Fruit fly (Drosophila melanogaster): ENCODE results near the gene Fas2.
A peak's percentile ranks its signal among the peaks of the same experiment; 100 is the strongest.

Fas2 gene

DNA sequence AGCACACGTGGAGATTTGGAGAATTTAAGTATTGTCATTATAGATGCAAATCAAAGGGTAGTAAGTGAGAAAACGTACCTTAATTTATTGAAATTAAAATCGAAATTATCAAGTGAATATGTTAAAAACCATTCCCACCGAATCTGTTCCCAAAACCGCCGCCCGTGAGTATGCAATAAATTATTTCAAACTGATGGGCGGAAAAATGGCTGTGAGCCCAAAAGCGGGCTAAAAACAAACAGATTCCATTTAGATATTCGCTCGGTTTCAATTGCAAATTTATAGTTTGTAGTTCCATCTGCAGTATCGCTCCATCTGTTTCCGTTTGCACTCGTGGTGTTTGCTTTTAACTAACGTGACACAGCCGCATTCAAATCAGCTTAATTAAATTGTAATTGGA, 8.5 kb upstream of the Fas2 start:
- TF ChIP-seq CG9705 (GFP tag; optimal IDR thresholded peaks at IDR 0.05) (no peak), psq (GFP tag; optimal IDR thresholded peaks at IDR 0.05) (no peak), Abd-B (GFP tag; optimal IDR thresholded peaks at IDR 0.05) (no peak), N (GFP tag; optimal IDR thresholded peaks at IDR 0.05) (peak; percentile 12), Sp1 (GFP tag; optimal IDR thresholded peaks at IDR 0.05) (no peak), Dif (GFP tag; optimal IDR thresholded peaks at IDR 0.05; ENCODE audit: partially characterized antibody) (peak; percentile 63), rgr (GFP tag; optimal IDR thresholded peaks at IDR 0.05) (no peak), Rel (GFP tag; optimal IDR thresholded peaks at IDR 0.05) (no peak), Rel (tag; optimal IDR thresholded peaks at IDR 0.05) (no peak), Mio (GFP tag; optimal IDR thresholded peaks at IDR 0.05) (no peak), fru (GFP tag; optimal IDR thresholded peaks at IDR 0.05) (no peak), Myc (optimal IDR thresholded peaks at IDR 0.05) (peak; percentile 56), Jra (GFP tag; optimal IDR thresholded peaks at IDR 0.05) (no peak), woc (GFP tag; optimal IDR thresholded peaks at IDR 0.05) (no peak), Dfd (GFP tag; optimal IDR thresholded peaks at IDR 0.05) (no peak), ey (GFP tag; optimal IDR thresholded peaks at IDR 0.05) (no peak)

DNA sequence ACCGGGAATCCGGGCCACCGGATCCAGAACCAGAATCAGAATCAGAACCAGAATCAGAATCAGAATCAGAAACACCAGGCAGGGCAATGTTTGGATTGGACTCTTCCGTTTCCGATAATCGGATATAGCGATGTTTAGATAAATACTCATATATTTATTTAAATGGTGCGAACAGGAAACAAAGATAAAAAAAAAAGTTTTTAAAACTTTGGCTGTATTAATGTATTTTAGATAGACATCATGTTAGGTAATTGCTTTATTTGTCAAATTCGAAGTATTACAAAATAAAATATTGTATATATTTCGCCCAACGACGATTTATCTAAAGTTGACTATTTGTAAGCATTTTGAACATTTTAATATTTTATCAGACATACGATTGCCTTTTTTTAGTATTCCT, 6.8 kb upstream of the Fas2 start, which contains the start of gene CG43288:
Gene CG43288, plus strand, starts transcription at position 301 of the 400 bp plus-strand sequence.
- TF ChIP-seq Dif (GFP tag; optimal IDR thresholded peaks at IDR 0.05; ENCODE audit: partially characterized antibody) (no peak), fru (GFP tag; optimal IDR thresholded peaks at IDR 0.05) (no peak), Hnf4 (GFP tag; optimal IDR thresholded peaks at IDR 0.05) (no peak), dmrt93B (GFP tag; optimal IDR thresholded peaks at IDR 0.05) (no peak), N (GFP tag; optimal IDR thresholded peaks at IDR 0.05) (no peak), rgr (GFP tag; optimal IDR thresholded peaks at IDR 0.05) (no peak)

DNA sequence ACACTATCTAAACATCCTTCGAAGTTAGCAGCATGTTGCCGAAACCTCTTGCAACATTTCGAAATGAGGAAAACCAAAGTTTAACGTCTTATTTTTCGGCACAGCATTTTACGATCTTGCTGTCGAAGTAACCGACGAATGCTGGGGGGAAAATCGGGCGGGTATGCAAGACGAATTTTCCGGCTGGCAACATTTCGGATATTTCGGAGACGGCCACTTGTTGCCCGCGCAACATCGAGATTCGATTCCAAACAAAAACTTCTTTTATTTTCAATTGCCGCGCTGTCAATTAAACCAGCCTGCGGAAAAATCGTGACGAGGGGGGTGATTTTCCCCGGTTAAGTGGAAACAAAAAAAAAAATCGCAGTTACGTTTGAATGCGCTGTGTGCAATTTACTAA, 871 bp upstream of the Fas2 start:
- no peak for TF ChIP-seq Dif (GFP tag; optimal IDR thresholded peaks at IDR 0.05; ENCODE audit: partially characterized antibody)
- TF ChIP-seq CG32264 (GFP tag; optimal IDR thresholded peaks at IDR 0.05): no peak
- TF ChIP-seq Dfd (GFP tag; optimal IDR thresholded peaks at IDR 0.05): no peak
- TF ChIP-seq HLH106 (tag; optimal IDR thresholded peaks at IDR 0.05): no peak
- TF ChIP-seq h (GFP tag; optimal IDR thresholded peaks at IDR 0.05): no peak
- TF ChIP-seq Vsx2 (GFP tag; optimal IDR thresholded peaks at IDR 0.05; ENCODE audit: partially characterized antibody): no peak
- TF ChIP-seq ey (GFP tag; optimal IDR thresholded peaks at IDR 0.05): no peak
- no peak for TF ChIP-seq dsf (GFP tag; optimal IDR thresholded peaks at IDR 0.05; ENCODE audit: borderline replicate concordance)

DNA sequence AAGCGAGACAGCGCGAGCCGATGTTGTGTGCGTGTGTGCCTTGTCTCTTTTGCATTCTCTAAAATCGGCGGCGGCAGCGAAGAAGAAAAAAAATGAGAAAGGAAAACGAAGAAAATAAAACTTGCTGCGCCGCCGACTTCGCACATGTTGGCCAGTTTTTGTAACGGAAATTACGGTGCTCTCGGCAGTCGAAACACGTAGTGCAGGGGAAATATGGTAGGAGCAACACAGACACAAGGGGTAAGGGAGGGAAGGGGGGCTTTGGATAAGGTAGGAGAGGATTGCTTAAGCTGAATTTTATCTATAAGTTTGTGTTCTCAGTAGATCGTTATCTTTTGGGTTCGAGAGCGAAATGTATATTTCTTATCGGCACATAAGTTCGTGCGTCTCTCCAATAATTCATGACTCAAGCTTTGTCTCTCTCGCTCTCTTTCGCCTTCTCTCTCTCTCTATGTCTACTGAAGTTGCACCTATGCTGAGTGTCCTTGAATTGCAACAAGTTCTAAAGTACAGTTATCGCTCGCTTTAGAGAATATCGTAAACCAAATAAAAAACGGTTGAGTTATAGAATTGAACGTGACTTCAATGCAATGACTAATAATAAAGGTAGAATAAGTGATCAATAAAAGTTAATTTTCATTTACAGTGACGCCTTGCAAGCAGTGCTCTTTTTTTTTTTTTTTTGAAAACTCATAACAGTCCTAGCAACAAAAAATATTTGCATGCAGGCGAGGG, 2.0 kb downstream of the Fas2 start:
- TF ChIP-seq sage (GFP tag; optimal IDR thresholded peaks at IDR 0.05) (no peak), psq (GFP tag; optimal IDR thresholded peaks at IDR 0.05) (peak; percentile 4)

DNA sequence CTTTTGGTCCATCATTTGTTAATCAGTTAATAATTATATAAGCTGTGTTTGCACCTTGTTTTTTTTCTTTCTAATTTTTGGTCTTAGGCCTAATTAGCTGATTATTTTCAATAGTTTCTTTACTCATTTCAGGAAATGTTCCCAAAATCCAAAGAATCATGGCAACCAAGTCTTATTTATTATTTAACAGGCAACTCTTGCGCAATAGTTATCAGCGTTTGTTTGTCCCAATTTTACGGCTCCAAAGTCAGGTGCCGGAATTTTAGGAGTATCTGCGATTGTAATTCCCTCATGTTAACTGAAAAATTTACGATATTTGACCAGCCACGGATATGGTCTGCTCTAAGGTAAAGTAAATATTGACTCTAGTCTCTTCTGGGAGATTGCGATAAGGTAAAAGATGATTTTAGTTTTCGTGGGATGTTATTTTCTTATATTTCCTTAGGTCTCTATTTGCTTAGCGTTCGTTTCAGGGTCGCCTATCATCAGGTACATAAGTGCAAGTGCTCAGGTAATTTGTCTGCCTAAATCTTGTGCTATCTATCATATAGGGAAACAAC, 3.6 kb downstream of the Fas2 start:
- TF ChIP-seq brk (GFP tag; optimal IDR thresholded peaks at IDR 0.05) (no peak), CG32264 (GFP tag; optimal IDR thresholded peaks at IDR 0.05) (no peak), dmrt93B (GFP tag; optimal IDR thresholded peaks at IDR 0.05) (no peak), Hr83 (GFP tag; optimal IDR thresholded peaks at IDR 0.05; ENCODE audit: poor library complexity, severe bottlenecking) (no peak), rgr (GFP tag; optimal IDR thresholded peaks at IDR 0.05) (no peak), sage (GFP tag; optimal IDR thresholded peaks at IDR 0.05) (no peak), N (GFP tag; optimal IDR thresholded peaks at IDR 0.05) (no peak), Hnf4 (GFP tag; optimal IDR thresholded peaks at IDR 0.05) (no peak), Myc (optimal IDR thresholded peaks at IDR 0.05) (no peak), Dfd (GFP tag; optimal IDR thresholded peaks at IDR 0.05) (no peak), dsf (GFP tag; optimal IDR thresholded peaks at IDR 0.05; ENCODE audit: borderline replicate concordance) (no peak), Vsx2 (GFP tag; optimal IDR thresholded peaks at IDR 0.05; ENCODE audit: partially characterized antibody) (no peak), Dif (GFP tag; optimal IDR thresholded peaks at IDR 0.05; ENCODE audit: partially characterized antibody) (no peak), usp (GFP tag; optimal IDR thresholded peaks at IDR 0.05) (no peak), Abd-B (GFP tag; optimal IDR thresholded peaks at IDR 0.05) (no peak), CrebA (GFP tag; optimal IDR thresholded peaks at IDR 0.05; ENCODE audit: borderline replicate concordance) (no peak)

All from whole organism, wandering third instar larva.